Worm (Caenorhabditis elegans): ENCODE results near the gene T26G10.4.
"Not testable (repeated sequence)": the region's sequence is repeated elsewhere in the genome, so short reads cannot be mapped to it uniquely, and the experiment has no call there.

Gene T26G10.4

DNA sequence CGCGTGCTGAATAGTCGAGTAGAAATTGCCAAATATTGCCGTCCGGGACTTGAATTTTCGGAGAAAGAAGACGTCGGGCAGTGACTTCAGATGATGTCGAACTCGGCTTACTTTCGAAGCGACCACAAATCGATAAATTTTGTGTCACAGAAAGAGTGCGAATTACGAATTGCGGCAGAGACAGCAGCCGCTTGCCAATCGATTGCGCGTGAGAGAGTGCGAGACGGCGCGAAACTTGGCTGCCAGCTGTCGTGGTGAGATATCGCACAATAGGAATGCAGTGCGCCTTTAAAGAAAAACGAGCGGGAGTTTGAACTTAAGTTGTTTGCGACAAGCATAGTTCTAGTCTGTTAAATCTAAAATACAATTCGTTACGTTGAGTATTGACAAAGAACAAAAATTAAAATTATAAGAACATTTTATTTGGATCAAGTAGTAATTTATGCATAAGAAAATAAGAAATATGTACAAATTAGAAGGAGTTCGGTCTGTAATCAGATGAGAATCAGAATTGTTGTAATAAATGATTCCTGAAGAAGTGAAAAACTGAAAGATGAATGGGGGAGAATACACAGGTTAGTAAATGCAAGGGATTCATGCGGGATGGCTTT lies 23.2 kb downstream of the T26G10.4 start, which contains the start of gene pir-2 (continued):
- peak; percentile 7 for TF ChIP-seq nhr-48 (tag; optimal IDR thresholded peaks at IDR 0.05)
- peak; percentile 38; the same call in 1 of the 2 replicates for TF ChIP-seq pha-4 (GFP tag; IDR thresholded peaks at IDR 0.05)
- no peak for TF ChIP-seq pha-4 (tag; optimal IDR thresholded peaks at IDR 0.05)
- peak; percentile 31 for TF ChIP-seq nhr-77 (tag; optimal IDR thresholded peaks at IDR 0.05)
- TF ChIP-seq fos-1 (tag; optimal IDR thresholded peaks at IDR 0.05) = no peak
- TF ChIP-seq lin-38 (GFP tag; IDR thresholded peaks at IDR 0.05) = peak; percentile 79
- TF ChIP-seq aha-1 (tag) = peak; percentile 71
- no peak for TF ChIP-seq saeg-2 (GFP tag; IDR thresholded peaks at IDR 0.05)
- TF ChIP-seq nhr-102 (tag; optimal IDR thresholded peaks at IDR 0.05) = peak; percentile 26
- no peak for TF ChIP-seq skn-1 (tag; optimal IDR thresholded peaks at IDR 0.05)
- TF ChIP-seq mes-2 (tag; optimal IDR thresholded peaks at IDR 0.05; ENCODE audit: poor library complexity, severe bottlenecking) = peak; percentile 92
- TF ChIP-seq ceh-20 (GFP tag; IDR thresholded peaks at IDR 0.05) = 0 out of 2 replicates have a peak, but pooled peaks have one; percentile 41
- TF ChIP-seq nhr-6 (tag; optimal IDR thresholded peaks at IDR 0.05) = peak; percentile 87
- TF ChIP-seq rbr-2 (tag; optimal IDR thresholded peaks at IDR 0.05) = peak; percentile 84
- TF ChIP-seq nhr-237 (tag; optimal IDR thresholded peaks at IDR 0.05) = no peak
- TF ChIP-seq F37D6.2 (tag; optimal IDR thresholded peaks at IDR 0.05) = peak; percentile 49
- TF ChIP-seq ztf-7 (tag; optimal IDR thresholded peaks at IDR 0.05) = peak; percentile 46
- peak; percentile 44 for TF ChIP-seq fkh-10 (GFP tag; optimal IDR thresholded peaks at IDR 0.05)
- TF ChIP-seq Y105C5A.15 (GFP tag; IDR thresholded peaks at IDR 0.05) = no peak
- TF ChIP-seq zfp-2 (tag; optimal IDR thresholded peaks at IDR 0.05) = peak; percentile 16
- TF ChIP-seq mep-1 (tag; optimal IDR thresholded peaks at IDR 0.05) = peak; percentile 85
- TF ChIP-seq ceh-44 (GFP tag; IDR thresholded peaks at IDR 0.05) = no peak
- peak; percentile 69 for TF ChIP-seq nhr-25 (tag; optimal IDR thresholded peaks at IDR 0.05; ENCODE audit: borderline replicate concordance, insufficient read depth)
- TF ChIP-seq daf-16 (GFP tag; optimal IDR thresholded peaks at IDR 0.05) = no peak
- peak; percentile 21 for TF ChIP-seq daf-16 (tag; optimal IDR thresholded peaks at IDR 0.05)
- TF ChIP-seq zip-2 (tag; optimal IDR thresholded peaks at IDR 0.05) = no peak
- TF ChIP-seq lir-3 (tag; optimal IDR thresholded peaks at IDR 0.05) = no peak
- peak; percentile 41; the same call in 1 of the 2 replicates for TF ChIP-seq vab-7 (GFP tag; IDR thresholded peaks at IDR 0.05)
- TF ChIP-seq unc-130 (GFP tag; optimal IDR thresholded peaks at IDR 0.05) = peak; percentile 43

- TF ChIP-seq unc-62 (GFP tag; optimal IDR thresholded peaks at IDR 0.05 in 1 of 2) (peak in 1 of 2 experiments; percentile 36), aha-1 (tag) (peak; percentile 31)
- TF ChIP-seq unc-62 (tag; optimal IDR thresholded peaks at IDR 0.05) = not testable (repeated sequence)
These were observed 25.4 kb downstream of the T26G10.4 start for ce11 chrIII:9445699-9446098.

DNA sequence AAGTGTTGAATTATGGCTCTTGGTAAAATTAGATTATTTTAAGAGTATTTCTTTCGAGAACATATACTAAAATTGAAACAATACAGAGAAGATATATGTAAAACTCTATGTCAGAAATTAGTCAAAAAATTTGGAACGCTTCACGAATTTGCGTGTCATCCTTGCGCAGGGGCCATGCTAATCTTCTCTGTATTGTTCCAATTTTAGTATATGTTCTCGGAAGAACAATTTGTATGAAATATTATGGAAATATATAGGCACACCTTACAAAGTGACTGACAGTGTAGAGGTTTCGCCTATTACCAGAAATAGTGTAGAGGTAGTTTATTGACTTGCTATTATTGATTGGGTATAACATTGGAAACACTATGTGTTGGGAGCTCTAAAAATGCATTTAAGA lies 27.3 kb downstream of the T26G10.4 start:
- 0 out of 2 replicates have a peak, but pooled peaks have one; percentile 11 for TF ChIP-seq F26F4.8 (GFP tag; conservative IDR thresholded peaks at IDR 0.05)

- TF ChIP-seq dmd-6 (GFP tag; IDR thresholded peaks at IDR 0.05) = no peak
- no peak for TF ChIP-seq rbr-2 (tag; optimal IDR thresholded peaks at IDR 0.05)
- no peak for TF ChIP-seq pqm-1 (tag; optimal IDR thresholded peaks at IDR 0.05)
- TF ChIP-seq F10B5.3 (tag; optimal IDR thresholded peaks at IDR 0.05) = no peak
- TF ChIP-seq set-16 (GFP tag; IDR thresholded peaks at IDR 0.05) = no peak
- TF ChIP-seq ceh-20 (GFP tag; IDR thresholded peaks at IDR 0.05) = no peak
- TF ChIP-seq mxl-2 (GFP tag; conservative IDR thresholded peaks at IDR 0.05) = no peak
These were observed 29.5 kb downstream of the T26G10.4 start, which contains the start of gene F54C8.6 for ce11 chrIII:9449831-9450230. TSS of gene F54C8.6 (minus strand) at chrIII:9449931.

Measured in whole organism, L4 larva.